Worm (Caenorhabditis elegans) whole organism, midembryonic: Measurements from ENCODE around the gene clec-204.

Experiments used
- T22C8.4 ChIP-seq: fragments of 200-800 bp; sonication (Bioruptor generic); IDR thresholded peaks from 2 replicates; pipeline ENCODE4 v1.3.6; 2022; ENCODE audit warnings: missing genetic modification characterization, missing compliant biosample characterization
- cog-1 ChIP-seq: sonication (generic microtip); optimal IDR thresholded peaks from 2 replicates; lab custom pipeline; 2016; ENCODE audit warnings: missing genetic modification characterization, missing compliant biosample characterization
- flt-1 ChIP-seq: fragments of 200-800 bp; sonication (Bioruptor generic); IDR thresholded peaks from 2 replicates; pipeline ENCODE4 v1.3.6; 2022; ENCODE audit warnings: missing genetic modification characterization, missing compliant biosample characterization
- klf-2 ChIP-seq: fragments of 200-800 bp; sonication (Bioruptor generic); conservative IDR thresholded peaks from 2 replicates; pipeline ENCODE4 v1.3.6; 2022; ENCODE audit warnings: missing genetic modification reagents, missing genetic modification characterization, missing compliant biosample characterization
- med-1 ChIP-seq: sonication (generic microtip); optimal IDR thresholded peaks from 2 replicates; lab custom pipeline; 2017; ENCODE audit warnings: missing genetic modification characterization, mild to moderate bottlenecking, missing compliant biosample characterization, antibody characterized with exemption, missing genetic modification reagents; ENCODE audit not compliant: insufficient read depth
- ref-1 ChIP-seq: fragments of 200-800 bp; sonication (Bioruptor generic); conservative IDR thresholded peaks from 2 replicates; pipeline ENCODE4 v1.3.6; 2022; ENCODE audit warnings: missing genetic modification reagents, missing genetic modification characterization, missing compliant biosample characterization
- tab-1 ChIP-seq: fragments of 200-800 bp; sonication (Bioruptor generic); IDR thresholded peaks from 2 replicates; pipeline ENCODE4 v1.3.6; 2022; ENCODE audit warnings: missing genetic modification characterization, missing compliant biosample characterization
- ztf-23 ChIP-seq: fragments of 200-800 bp; sonication (Bioruptor generic); IDR thresholded peaks from 2 replicates; pipeline ENCODE4 v1.3.6; 2022; ENCODE audit warnings: missing genetic modification reagents, missing genetic modification characterization, missing compliant biosample characterization
- ztf-29 ChIP-seq: fragments of 200-800 bp; sonication (Bioruptor generic); IDR thresholded peaks from 2 replicates; pipeline ENCODE4 v1.3.6; 2022; ENCODE audit warnings: missing genetic modification reagents, missing genetic modification characterization, missing compliant biosample characterization

The clec-204 gene

DNA sequence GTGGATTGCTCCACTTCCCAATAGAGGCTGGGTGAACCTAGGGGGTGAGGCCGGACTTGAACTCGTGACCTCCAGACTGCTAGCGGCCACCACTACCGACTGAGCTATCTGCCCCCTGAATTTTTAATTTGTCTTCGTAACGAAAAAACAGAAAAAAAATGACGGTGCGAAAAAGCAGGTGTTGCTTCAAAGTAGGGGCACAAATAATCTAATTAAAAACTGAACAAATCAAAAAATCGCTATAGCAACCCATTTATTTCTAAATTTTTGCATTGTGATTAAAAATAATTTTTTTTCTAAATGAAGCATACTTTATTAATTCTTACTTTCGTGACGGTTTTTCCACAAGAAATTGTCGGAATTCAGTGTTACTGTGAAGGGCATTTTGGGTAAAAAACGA lies 40.9 kb downstream of the clec-204 start, which contains the start of gene F36H9.10:
Gene F36H9.10 (plus strand): TSS at position 301 of the 400 bp plus-strand sequence.
- TF ChIP-seq ref-1 (no peak), ztf-29 (GFP tag; lab: Robert Waterston, UW) (no peak), ztf-23 (GFP tag; lab: Robert Waterston, UW) (no peak), med-1 (GFP tag; lab: Kevin White, UChicago) (no peak), flt-1 (GFP tag; lab: Robert Waterston, UW) (no peak), klf-2 (no peak), T22C8.4 (GFP tag; lab: Robert Waterston, UW) (no peak), tab-1 (no peak), cog-1 (no peak)

DNA sequence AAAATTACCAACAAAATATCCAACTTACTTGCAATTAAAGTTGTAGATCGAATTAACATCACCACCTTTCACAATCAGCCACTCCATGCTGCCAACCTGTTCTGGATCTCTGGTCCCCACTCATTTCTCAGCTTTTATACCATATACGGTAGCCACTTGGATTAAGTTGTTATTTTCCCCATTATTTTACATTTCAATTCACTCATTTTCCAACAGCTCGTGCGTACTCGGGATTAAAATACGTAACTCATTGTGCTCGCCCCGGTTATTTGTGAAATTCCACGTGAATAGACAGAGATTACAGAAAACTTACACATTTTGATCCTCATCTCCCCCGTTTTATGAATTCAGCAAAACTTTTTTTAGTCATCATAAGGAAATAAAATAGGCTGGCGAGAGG lies 46.1 kb downstream of the clec-204 start, which contains the start of gene srt-41:
Gene srt-41 (minus strand): TSS at position 101 of the 400 bp plus-strand sequence.
- TF ChIP-seq ztf-23 (GFP tag; lab: Robert Waterston, UW): no peak
- TF ChIP-seq cog-1: no peak
- TF ChIP-seq ztf-29 (GFP tag; lab: Robert Waterston, UW): no peak
- no peak for TF ChIP-seq med-1 (GFP tag; lab: Kevin White, UChicago)
- no peak for TF ChIP-seq tab-1
- no peak for TF ChIP-seq ref-1
- no peak for TF ChIP-seq T22C8.4 (GFP tag; lab: Robert Waterston, UW)
- no peak for TF ChIP-seq flt-1 (GFP tag; lab: Robert Waterston, UW)
- no peak for TF ChIP-seq klf-2

DNA sequence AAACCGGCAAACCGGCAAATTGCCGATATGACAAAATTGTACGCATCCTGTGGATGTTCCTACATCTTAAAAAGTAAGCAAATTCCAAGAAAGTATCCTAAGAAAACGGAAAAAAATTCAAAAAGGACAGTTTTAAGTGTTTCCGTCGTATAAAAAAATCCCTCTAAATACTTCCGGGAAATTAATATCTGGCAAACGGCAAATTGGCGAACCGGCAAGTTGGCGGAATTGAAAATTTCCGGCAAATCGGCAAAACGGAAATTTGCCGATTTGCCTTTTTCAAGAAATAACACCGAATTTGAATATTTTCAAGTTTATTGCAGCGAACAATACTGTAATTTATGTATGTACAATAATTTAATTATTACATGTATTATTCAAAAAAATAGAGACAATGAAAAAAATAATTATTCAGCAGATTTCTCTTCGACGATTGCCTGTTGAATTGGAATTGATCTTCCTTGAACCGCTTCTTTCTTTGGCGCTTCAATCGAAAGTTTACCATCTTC lies 47.1 kb downstream of the clec-204 start:
- no peak for TF ChIP-seq med-1 (GFP tag; lab: Kevin White, UChicago)
- no peak for TF ChIP-seq ref-1
- no peak for TF ChIP-seq cog-1
- TF ChIP-seq klf-2: no peak
- TF ChIP-seq ztf-29 (GFP tag; lab: Robert Waterston, UW): no peak
- TF ChIP-seq T22C8.4 (GFP tag; lab: Robert Waterston, UW): no peak
- TF ChIP-seq flt-1 (GFP tag; lab: Robert Waterston, UW): no peak
- TF ChIP-seq tab-1: no peak
- TF ChIP-seq ztf-23 (GFP tag; lab: Robert Waterston, UW): no peak

DNA sequence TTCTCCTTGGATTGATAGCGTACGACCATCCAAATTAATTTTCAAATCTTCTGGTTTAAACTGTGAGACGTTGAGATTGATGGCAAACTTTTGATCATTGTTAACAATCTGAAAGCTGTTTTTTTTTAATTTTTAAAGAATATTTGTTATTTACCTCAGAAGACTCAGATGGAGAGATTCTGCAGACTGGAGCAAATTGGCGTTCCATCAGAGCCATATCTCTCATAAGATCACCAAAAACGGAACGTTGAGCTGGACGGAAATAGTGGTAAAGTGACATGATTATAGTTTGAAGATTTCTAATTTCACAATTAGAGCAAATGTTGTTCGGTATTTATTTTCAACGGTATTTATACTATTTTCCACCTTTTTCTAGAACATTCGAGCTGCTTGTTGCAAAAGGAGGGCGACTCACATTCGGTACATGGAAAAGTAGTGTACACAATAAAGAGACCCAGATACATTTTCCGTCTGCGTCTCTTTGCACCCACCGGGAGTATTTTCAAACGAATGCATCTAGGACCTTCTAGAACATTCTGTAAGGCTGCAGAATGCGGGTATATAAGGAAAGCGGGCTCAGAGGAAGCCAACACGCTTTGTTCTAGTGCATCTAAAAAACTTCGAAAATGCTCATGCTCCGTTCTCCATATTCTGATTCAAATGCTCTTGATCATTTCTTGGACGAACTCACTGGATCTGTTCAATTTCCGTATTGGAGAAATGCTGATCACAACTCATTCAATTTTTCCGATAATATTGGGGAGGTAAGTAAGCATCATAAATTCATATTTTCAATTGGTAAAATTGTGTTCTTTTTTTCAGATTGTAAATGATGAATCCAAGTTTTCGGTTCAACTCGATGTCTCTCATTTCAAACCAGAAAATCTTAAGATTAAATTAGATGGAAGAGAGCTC lies 47.9 kb downstream of the clec-204 start, which contains the start of the genes hsp-16.2 and hsp-16.41:
Gene hsp-16.2 (minus strand): TSS at position 313 of the 915 bp plus-strand sequence.
Gene hsp-16.41 (plus strand): TSS at position 534 of the 915 bp plus-strand sequence.
- TF ChIP-seq klf-2 (no peak), ztf-29 (GFP tag; lab: Robert Waterston, UW) (no peak), T22C8.4 (GFP tag; lab: Robert Waterston, UW) (no peak), tab-1 (no peak), cog-1 (no peak), ztf-23 (GFP tag; lab: Robert Waterston, UW) (0 out of 2 replicates have a peak, but pooled peaks have one; percentile 26)

- no peak for TF ChIP-seq cog-1
- TF ChIP-seq tab-1: no peak
- no peak for TF ChIP-seq med-1 (GFP tag; lab: Kevin White, UChicago)
- TF ChIP-seq ztf-23 (GFP tag; lab: Robert Waterston, UW): no peak
- TF ChIP-seq T22C8.4 (GFP tag; lab: Robert Waterston, UW): no peak
- no peak for TF ChIP-seq ztf-29 (GFP tag; lab: Robert Waterston, UW)
- TF ChIP-seq flt-1 (GFP tag; lab: Robert Waterston, UW): no peak
- TF ChIP-seq klf-2: no peak
- TF ChIP-seq ref-1: no peak
Observed at ce11 chrV:1805724-1806316, 48.9 kb downstream of the clec-204 start.

ce11 chrV:1807160-1807559 lies 50.2 kb downstream of the clec-204 start, which contains the start of gene srt-42:
Gene srt-42, plus strand, starts transcription at chrV:1807460.
- TF ChIP-seq med-1 (GFP tag; lab: Kevin White, UChicago) (no peak), tab-1 (no peak), ztf-23 (GFP tag; lab: Robert Waterston, UW) (no peak), klf-2 (no peak), cog-1 (no peak)
